Fruit fly (Drosophila melanogaster): ENCODE results near the gene CG12003.

The CG12003 gene

dm6 chr3L:1548345-1548970, 16.7 kb upstream of the CG12003 start (continued):
- TF ChIP-seq Bgb (GFP tag; IDR thresholded peaks at IDR 0.05; ENCODE audit: partially characterized antibody) (no peak), CG14860 (GFP tag; IDR thresholded peaks at IDR 0.05; ENCODE audit: partially characterized antibody) (no peak), CG31365 (tag; optimal IDR thresholded peaks at IDR 0.05) (no peak), fd64A (GFP tag; optimal IDR thresholded peaks at IDR 0.05) (no peak), CG10274 (GFP tag; optimal IDR thresholded peaks at IDR 0.05) (peak; percentile 38), CG15479 (GFP tag; optimal IDR thresholded peaks at IDR 0.05) (no peak), BEAF-32 (GFP tag; optimal IDR thresholded peaks at IDR 0.05) (no peak), CG7786 (GFP tag; optimal IDR thresholded peaks at IDR 0.05) (peak; percentile 57), Oli (tag; optimal IDR thresholded peaks at IDR 0.05) (peak; percentile 66), ERR (GFP tag; optimal IDR thresholded peaks at IDR 0.05) (peak; percentile 19), jigr1 (GFP tag; IDR thresholded peaks at IDR 0.05) (no peak), Ravus (GFP tag; IDR thresholded peaks at IDR 0.05) (0 out of 2 replicates have a peak, but pooled peaks have one; percentile 0), Fer2 (tag; optimal IDR thresholded peaks at IDR 0.05) (peak; percentile 25), Awh (GFP tag; IDR thresholded peaks at IDR 0.05) (no peak), CG8924 (tag; optimal IDR thresholded peaks at IDR 0.05) (peak; percentile 76), Camta (GFP tag; optimal IDR thresholded peaks at IDR 0.05) (no peak), CG10209 (GFP tag; optimal IDR thresholded peaks at IDR 0.05) (peak; percentile 65), lab (GFP tag; optimal IDR thresholded peaks at IDR 0.05) (peak; percentile 81), CG15696 (tag; optimal IDR thresholded peaks at IDR 0.05) (peak; percentile 23), nerfin-2 (GFP tag; IDR thresholded peaks at IDR 0.05; ENCODE audit: partially characterized antibody) (no peak), stwl (tag; optimal IDR thresholded peaks at IDR 0.05) (no peak), NC2β (GFP tag; optimal IDR thresholded peaks at IDR 0.05) (no peak), CG9727 (GFP tag; optimal IDR thresholded peaks at IDR 0.05) (peak; percentile 73), CG7928 (GFP tag; optimal IDR thresholded peaks at IDR 0.05) (peak; percentile 18), CG14014 (GFP tag; IDR thresholded peaks at IDR 0.05) (peak; percentile 55; the same call in 1 of the 2 replicates), CG13287 (GFP tag; IDR thresholded peaks at IDR 0.05; ENCODE audit: partially characterized antibody) (no peak), sob (GFP tag; IDR thresholded peaks at IDR 0.05) (peak; percentile 27; the same call in 1 of the 2 replicates), corto (GFP tag; optimal IDR thresholded peaks at IDR 0.05) (peak; percentile 21), HmgZ (tag; optimal IDR thresholded peaks at IDR 0.05) (peak; percentile 25), tx (GFP tag; optimal IDR thresholded peaks at IDR 0.05) (peak; percentile 41), Sox100B (GFP tag; optimal IDR thresholded peaks at IDR 0.05) (peak; percentile 74), CG9817 (tag; optimal IDR thresholded peaks at IDR 0.05) (peak; percentile 69), Asciz (GFP tag; optimal IDR thresholded peaks at IDR 0.05) (no peak), usp (GFP tag; optimal IDR thresholded peaks at IDR 0.05) (no peak), CG43689 (GFP tag; IDR thresholded peaks at IDR 0.05) (no peak), oc (tag; optimal IDR thresholded peaks at IDR 0.05) (no peak), E2f2 (GFP tag; IDR thresholded peaks at IDR 0.05) (peak; percentile 8; the same call in 1 of the 2 replicates), NfI (GFP tag; optimal IDR thresholded peaks at IDR 0.05) (peak; percentile 57), CG6813 (GFP tag; optimal IDR thresholded peaks at IDR 0.05) (peak; percentile 32), Dp (GFP tag; optimal IDR thresholded peaks at IDR 0.05) (no peak), sens-2 (GFP tag; IDR thresholded peaks at IDR 0.05) (no peak), seq (GFP tag; IDR thresholded peaks at IDR 0.05) (no peak; the same call in 1 of the 2 replicates), prd (optimal IDR thresholded peaks at IDR 0.05) (no peak), prd (GFP tag; IDR thresholded peaks at IDR 0.05) (peak; percentile 51; the same call in 2 of the 3 replicates), CG12659 (GFP tag; optimal IDR thresholded peaks at IDR 0.05) (peak; percentile 52), CG2712 (tag; optimal IDR thresholded peaks at IDR 0.05) (peak; percentile 55), chn (GFP tag; optimal IDR thresholded peaks at IDR 0.05) (no peak), CG2199 (GFP tag; IDR thresholded peaks at IDR 0.05) (no peak), Dip3 (GFP tag; optimal IDR thresholded peaks at IDR 0.05) (peak; percentile 65)

All from whole organism, embryonic.